Worm (Caenorhabditis elegans): ENCODE results near the gene nspc-18.

Gene nspc-18

DNA sequence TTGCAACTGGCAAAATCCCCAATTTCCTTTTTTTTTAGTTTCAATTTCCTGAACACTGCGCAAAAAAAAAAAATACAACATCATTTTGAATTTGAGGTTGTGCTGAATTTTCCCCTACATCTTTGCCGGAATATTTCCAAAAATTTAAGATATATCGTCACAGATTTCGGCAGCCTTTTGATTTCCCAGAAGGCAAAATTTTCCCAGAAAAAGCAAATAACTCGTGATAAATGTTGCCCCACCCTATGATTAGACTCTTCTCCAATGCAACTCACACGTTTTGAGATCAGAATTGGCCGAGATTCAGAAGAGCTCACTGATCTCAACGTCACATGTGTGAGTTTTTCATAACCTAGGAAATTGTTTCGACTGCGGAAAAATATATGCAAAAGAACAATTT lies 35.0 kb downstream of the nspc-18 start:
- no peak for TF ChIP-seq cog-1 (tag; optimal IDR thresholded peaks at IDR 0.05)
- TF ChIP-seq ztf-23 (GFP tag; IDR thresholded peaks at IDR 0.05), result no peak
- no peak for TF ChIP-seq ref-1 (GFP tag; conservative IDR thresholded peaks at IDR 0.05)
- TF ChIP-seq ztf-29 (GFP tag; IDR thresholded peaks at IDR 0.05), result no peak
- no peak for TF ChIP-seq med-1 (GFP tag; optimal IDR thresholded peaks at IDR 0.05; ENCODE audit: insufficient read depth)
- TF ChIP-seq T22C8.4 (GFP tag; IDR thresholded peaks at IDR 0.05), result no peak
- no peak for TF ChIP-seq tab-1 (GFP tag; IDR thresholded peaks at IDR 0.05)
- TF ChIP-seq flt-1 (GFP tag; IDR thresholded peaks at IDR 0.05), result no peak
- no peak for TF ChIP-seq klf-2 (GFP tag; conservative IDR thresholded peaks at IDR 0.05)

DNA sequence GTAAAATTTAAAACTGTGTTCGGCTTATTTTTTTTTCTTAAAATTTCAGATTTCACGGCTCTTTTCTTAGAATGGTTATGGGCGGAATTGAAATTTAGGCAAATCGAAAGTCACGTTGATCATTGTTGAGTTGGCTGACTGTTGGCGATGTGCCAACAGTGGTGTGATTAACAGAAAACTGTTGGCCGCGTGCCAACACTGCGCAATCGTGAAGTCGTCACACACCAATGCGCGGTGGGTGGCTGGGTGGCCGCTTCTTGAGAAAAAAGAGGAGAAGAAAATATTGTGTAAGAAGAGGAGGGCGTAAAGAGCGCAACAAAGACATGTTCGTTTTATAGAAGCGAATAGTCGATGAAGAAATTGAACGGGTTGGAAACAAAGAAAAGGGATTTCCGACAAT lies 36.4 kb downstream of the nspc-18 start:
- TF ChIP-seq ref-1 (GFP tag; conservative IDR thresholded peaks at IDR 0.05) (no peak), klf-2 (GFP tag; conservative IDR thresholded peaks at IDR 0.05) (no peak), cog-1 (tag; optimal IDR thresholded peaks at IDR 0.05) (no peak), flt-1 (GFP tag; IDR thresholded peaks at IDR 0.05) (peak; percentile 36; the same call in 1 of the 2 replicates), med-1 (GFP tag; optimal IDR thresholded peaks at IDR 0.05; ENCODE audit: insufficient read depth) (no peak), ztf-29 (GFP tag; IDR thresholded peaks at IDR 0.05) (no peak), ztf-23 (GFP tag; IDR thresholded peaks at IDR 0.05) (0 out of 2 replicates have a peak, but pooled peaks have one; percentile 54)

- TF ChIP-seq ztf-23 (GFP tag; IDR thresholded peaks at IDR 0.05) (0 out of 2 replicates have a peak, but pooled peaks have one; percentile 8), tab-1 (GFP tag; IDR thresholded peaks at IDR 0.05) (no peak), ref-1 (GFP tag; conservative IDR thresholded peaks at IDR 0.05) (no peak)
These were observed 37.0 kb downstream of the nspc-18 start for ce11 chrX:14490486-14490885.

- no peak for TF ChIP-seq med-1 (GFP tag; optimal IDR thresholded peaks at IDR 0.05; ENCODE audit: insufficient read depth)
- TF ChIP-seq ztf-23 (GFP tag; IDR thresholded peaks at IDR 0.05), result peak; percentile 71; the same call in 1 of the 2 replicates
- peak; percentile 45; the same call in 1 of the 2 replicates for TF ChIP-seq tab-1 (GFP tag; IDR thresholded peaks at IDR 0.05)
- TF ChIP-seq ztf-29 (GFP tag; IDR thresholded peaks at IDR 0.05), result no peak
- peak; percentile 72 for TF ChIP-seq cog-1 (tag; optimal IDR thresholded peaks at IDR 0.05)
- peak; percentile 47; the same call in 1 of the 2 replicates for TF ChIP-seq klf-2 (GFP tag; conservative IDR thresholded peaks at IDR 0.05)
- no peak for TF ChIP-seq ref-1 (GFP tag; conservative IDR thresholded peaks at IDR 0.05)
- peak; percentile 83 for TF ChIP-seq flt-1 (GFP tag; IDR thresholded peaks at IDR 0.05)
- TF ChIP-seq T22C8.4 (GFP tag; IDR thresholded peaks at IDR 0.05), result 0 out of 2 replicates have a peak, but pooled peaks have one; percentile 36
These were observed 37.5 kb downstream of the nspc-18 start, which contains the start of gene his-24 for ce11 chrX:14489945-14490344. Gene his-24, plus strand, starts transcription at chrX:14490094.

DNA sequence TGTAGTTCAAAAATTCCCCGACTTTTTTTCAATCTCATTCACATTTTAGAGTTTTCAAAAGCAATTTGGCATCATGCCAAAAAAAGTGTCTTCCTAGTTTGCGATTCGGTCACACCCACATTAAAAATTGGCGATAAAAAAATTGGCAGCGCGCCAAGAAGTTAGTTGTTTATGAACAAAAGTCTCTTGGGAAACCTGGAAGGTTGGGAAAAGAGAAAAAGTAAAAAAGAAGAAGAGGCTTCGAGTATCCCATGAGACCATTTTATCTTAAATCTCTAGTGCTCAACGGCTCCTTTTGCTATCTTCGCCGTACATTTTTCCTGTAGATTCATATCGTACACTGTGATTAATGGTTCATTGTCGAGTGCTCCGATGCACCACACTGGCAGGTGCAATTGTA lies 39.6 kb downstream of the nspc-18 start:
- no peak for TF ChIP-seq ztf-23 (GFP tag; IDR thresholded peaks at IDR 0.05)
- TF ChIP-seq ref-1 (GFP tag; conservative IDR thresholded peaks at IDR 0.05), result no peak
- TF ChIP-seq cog-1 (tag; optimal IDR thresholded peaks at IDR 0.05), result no peak
- no peak for TF ChIP-seq T22C8.4 (GFP tag; IDR thresholded peaks at IDR 0.05)
- no peak for TF ChIP-seq flt-1 (GFP tag; IDR thresholded peaks at IDR 0.05)
- TF ChIP-seq tab-1 (GFP tag; IDR thresholded peaks at IDR 0.05), result no peak
- no peak for TF ChIP-seq med-1 (GFP tag; optimal IDR thresholded peaks at IDR 0.05; ENCODE audit: insufficient read depth)
- TF ChIP-seq klf-2 (GFP tag; conservative IDR thresholded peaks at IDR 0.05), result no peak
- no peak for TF ChIP-seq ztf-29 (GFP tag; IDR thresholded peaks at IDR 0.05)

ce11 chrX:14487333-14487732 lies 40.1 kb downstream of the nspc-18 start:
- TF ChIP-seq ref-1 (GFP tag; conservative IDR thresholded peaks at IDR 0.05), result no peak
- TF ChIP-seq klf-2 (GFP tag; conservative IDR thresholded peaks at IDR 0.05), result no peak
- no peak for TF ChIP-seq T22C8.4 (GFP tag; IDR thresholded peaks at IDR 0.05)
- TF ChIP-seq ztf-29 (GFP tag; IDR thresholded peaks at IDR 0.05), result no peak
- no peak for TF ChIP-seq med-1 (GFP tag; optimal IDR thresholded peaks at IDR 0.05; ENCODE audit: insufficient read depth)
- TF ChIP-seq tab-1 (GFP tag; IDR thresholded peaks at IDR 0.05), result no peak

- TF ChIP-seq T22C8.4 (GFP tag; IDR thresholded peaks at IDR 0.05), result no peak
- peak; percentile 17 for TF ChIP-seq cog-1 (tag; optimal IDR thresholded peaks at IDR 0.05)
- TF ChIP-seq klf-2 (GFP tag; conservative IDR thresholded peaks at IDR 0.05), result no peak
- peak; percentile 70; the same call in 1 of the 2 replicates for TF ChIP-seq flt-1 (GFP tag; IDR thresholded peaks at IDR 0.05)
These were observed 41.0 kb downstream of the nspc-18 start for ce11 chrX:14486503-14486902.

DNA sequence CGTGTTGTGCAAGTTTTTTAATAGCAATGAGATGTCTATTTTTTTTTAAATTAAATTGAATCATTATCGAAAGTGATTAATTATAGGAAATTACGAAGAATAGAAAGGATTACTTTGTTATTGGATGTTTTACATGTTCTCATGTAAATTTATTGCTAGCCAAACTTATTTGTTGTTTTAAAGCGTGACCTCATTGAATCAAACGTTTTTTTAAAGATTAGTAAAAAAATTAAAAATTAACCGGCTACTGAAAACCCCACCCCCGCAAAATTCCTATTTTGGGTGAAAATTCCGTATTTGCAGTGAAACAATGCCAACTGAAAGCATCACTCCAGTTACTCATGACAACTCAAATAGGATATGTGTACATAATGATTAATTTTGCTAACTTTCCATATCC lies 42.6 kb downstream of the nspc-18 start, which contains the start of gene M163.8:
M163.8 (plus strand) TSS at position 301 of the 400 bp plus-strand sequence.
- no peak for TF ChIP-seq ztf-29 (GFP tag; IDR thresholded peaks at IDR 0.05)

DNA sequence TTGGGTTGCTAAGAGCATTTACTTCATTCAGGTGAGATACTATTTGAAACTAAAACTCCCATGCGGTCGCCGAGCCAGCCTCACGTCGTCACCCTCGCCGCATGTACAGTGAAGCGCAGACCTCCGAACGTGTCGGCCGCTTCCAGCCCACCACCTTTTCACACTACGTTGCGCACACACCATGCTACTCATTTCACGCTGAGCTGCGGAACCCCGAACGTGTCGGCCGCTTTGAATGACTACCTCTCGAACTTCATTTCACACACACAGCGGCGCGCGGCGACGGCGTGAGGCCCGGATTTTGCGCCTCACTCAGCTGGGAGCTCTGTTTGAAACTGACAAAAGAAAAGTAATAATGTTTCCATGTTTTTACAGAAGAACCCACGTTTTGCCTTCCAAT lies 45.8 kb downstream of the nspc-18 start:
- TF ChIP-seq ref-1 (GFP tag; conservative IDR thresholded peaks at IDR 0.05), result no peak
- TF ChIP-seq flt-1 (GFP tag; IDR thresholded peaks at IDR 0.05), result no peak
- no peak for TF ChIP-seq klf-2 (GFP tag; conservative IDR thresholded peaks at IDR 0.05)
- no peak for TF ChIP-seq ztf-29 (GFP tag; IDR thresholded peaks at IDR 0.05)
- TF ChIP-seq T22C8.4 (GFP tag; IDR thresholded peaks at IDR 0.05), result no peak
- no peak for TF ChIP-seq med-1 (GFP tag; optimal IDR thresholded peaks at IDR 0.05; ENCODE audit: insufficient read depth)
- no peak for TF ChIP-seq tab-1 (GFP tag; IDR thresholded peaks at IDR 0.05)
- TF ChIP-seq ztf-23 (GFP tag; IDR thresholded peaks at IDR 0.05), result no peak
- TF ChIP-seq cog-1 (tag; optimal IDR thresholded peaks at IDR 0.05), result no peak

DNA sequence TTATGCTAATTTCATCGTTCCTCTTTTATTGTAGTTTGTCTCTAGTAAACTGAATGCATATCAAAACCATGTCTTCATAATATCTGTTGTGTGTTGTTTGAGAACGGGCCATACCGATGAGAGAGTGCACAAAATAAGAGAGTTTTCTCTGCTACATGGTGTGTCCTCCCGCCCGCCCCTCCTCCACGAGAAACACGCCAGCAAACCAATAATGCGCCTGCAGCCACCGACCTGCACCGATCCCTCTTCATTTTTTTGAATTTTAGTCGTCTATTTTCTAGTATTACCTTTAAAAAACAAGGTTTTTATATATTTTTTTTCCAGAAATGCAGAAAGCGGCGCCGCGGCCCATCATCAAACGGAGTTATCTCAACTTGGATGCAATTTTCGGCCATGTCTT lies 47.2 kb downstream of the nspc-18 start, which contains the start of gene gfi-3:
gfi-3 (plus strand) TSS at position 325 of the 400 bp plus-strand sequence.
- TF ChIP-seq ztf-29 (GFP tag; IDR thresholded peaks at IDR 0.05) (no peak), klf-2 (GFP tag; conservative IDR thresholded peaks at IDR 0.05) (no peak), med-1 (GFP tag; optimal IDR thresholded peaks at IDR 0.05; ENCODE audit: insufficient read depth) (peak; percentile 40), T22C8.4 (GFP tag; IDR thresholded peaks at IDR 0.05) (peak; percentile 13; the same call in 1 of the 2 replicates), cog-1 (tag; optimal IDR thresholded peaks at IDR 0.05) (no peak), flt-1 (GFP tag; IDR thresholded peaks at IDR 0.05) (no peak; the same call in 1 of the 2 replicates), tab-1 (GFP tag; IDR thresholded peaks at IDR 0.05) (no peak), ref-1 (GFP tag; conservative IDR thresholded peaks at IDR 0.05) (no peak), ztf-23 (GFP tag; IDR thresholded peaks at IDR 0.05) (peak; percentile 81)
